Worm (Caenorhabditis elegans): ENCODE measurements around the gene cgr-1.

Gene cgr-1

DNA sequence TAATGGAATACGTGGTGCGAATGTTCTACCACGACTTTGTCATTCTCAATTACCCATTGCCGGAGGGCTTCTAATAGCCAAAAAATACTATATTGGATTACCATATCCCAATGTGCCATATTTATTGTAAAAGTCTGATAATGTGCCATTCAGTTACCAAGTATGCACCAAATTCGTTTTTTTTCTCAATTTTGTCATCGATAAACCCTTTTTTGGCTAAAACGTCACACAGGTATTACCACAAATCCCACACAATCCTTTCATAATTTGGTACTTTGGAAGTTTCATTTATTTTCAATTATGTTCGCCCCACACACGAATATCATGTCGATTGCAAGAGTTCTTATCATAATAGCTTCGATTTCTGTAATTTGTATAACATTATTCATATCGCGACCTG is 27.8 kb upstream of the cgr-1 start, which contains the start of gene vep-2:
vep-2 (plus strand) TSS at position 301 of the 400 bp plus-strand sequence.
- TF ChIP-seq flh-1 (GFP tag; optimal IDR thresholded peaks at IDR 0.05) (no peak), unc-39 (tag; optimal IDR thresholded peaks at IDR 0.05) (no peak), unc-120 (tag; optimal IDR thresholded peaks at IDR 0.05; ENCODE audit: poor library complexity, severe bottlenecking) (no peak), elt-3 (tag; optimal IDR thresholded peaks at IDR 0.05) (no peak), nhr-76 (tag; optimal IDR thresholded peaks at IDR 0.05) (no peak), mep-1 (tag; optimal IDR thresholded peaks at IDR 0.05) (no peak), tbx-8 (GFP tag; optimal IDR thresholded peaks at IDR 0.05) (no peak), pha-4 (tag; optimal IDR thresholded peaks at IDR 0.05) (no peak), ceh-43 (GFP tag; optimal IDR thresholded peaks at IDR 0.05) (no peak), nhr-12 (tag; optimal IDR thresholded peaks at IDR 0.05) (no peak), cnd-1 (tag; optimal IDR thresholded peaks at IDR 0.05) (no peak), hlh-1 (tag; optimal IDR thresholded peaks at IDR 0.05) (no peak), ces-1 (GFP tag; optimal IDR thresholded peaks at IDR 0.05) (no peak), elt-1 (tag; optimal IDR thresholded peaks at IDR 0.05; ENCODE audit: borderline replicate concordance, insufficient read depth) (no peak)

ce11 chrX:3625599-3625998 is 25.3 kb upstream of the cgr-1 start:
- TF ChIP-seq ztf-11 (tag; optimal IDR thresholded peaks at IDR 0.05), result no peak
- TF ChIP-seq ceh-39 (tag; optimal IDR thresholded peaks at IDR 0.05), result no peak
- no peak for TF ChIP-seq tbx-8 (GFP tag; optimal IDR thresholded peaks at IDR 0.05)
- TF ChIP-seq elt-3 (tag; optimal IDR thresholded peaks at IDR 0.05), result no peak

DNA sequence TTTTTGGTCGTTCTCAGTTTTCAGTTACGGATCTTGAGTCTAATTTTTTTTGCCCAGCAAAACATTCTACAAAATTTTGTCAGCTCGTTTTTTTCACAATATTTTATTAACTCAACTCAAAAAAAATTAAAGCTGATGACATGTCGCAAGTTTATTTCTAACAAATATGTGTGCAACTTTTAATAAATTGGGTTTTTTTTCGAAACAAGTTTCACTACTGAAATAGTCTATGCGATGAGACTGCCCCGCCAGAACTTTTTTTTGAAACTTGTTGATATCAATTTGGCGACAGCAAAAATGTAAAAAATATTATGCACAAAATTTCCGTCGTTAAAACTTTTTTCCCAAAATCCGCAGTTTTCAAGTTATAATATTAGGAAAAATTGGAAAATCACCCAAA is 22.9 kb upstream of the cgr-1 start, which contains the start of gene C18B2.2:
C18B2.2 (plus strand) TSS at position 301 of the 400 bp plus-strand sequence.
- TF ChIP-seq drap-1 (GFP tag; optimal IDR thresholded peaks at IDR 0.05), result no peak
- TF ChIP-seq ceh-83 (GFP tag; optimal IDR thresholded peaks at IDR 0.05), result no peak
- no peak for TF ChIP-seq lin-32 (GFP tag; optimal IDR thresholded peaks at IDR 0.05)
- no peak for TF ChIP-seq snpc-4 (tag; optimal IDR thresholded peaks at IDR 0.05)
- no peak for TF ChIP-seq nhr-2 (tag; optimal IDR thresholded peaks at IDR 0.05)

- no peak for TF ChIP-seq nhr-76 (tag; optimal IDR thresholded peaks at IDR 0.05)
- peak; percentile 92 for TF ChIP-seq ces-1 (GFP tag; optimal IDR thresholded peaks at IDR 0.05)
- TF ChIP-seq nhr-2 (tag; optimal IDR thresholded peaks at IDR 0.05), result no peak
- no peak for TF ChIP-seq elt-3 (tag; optimal IDR thresholded peaks at IDR 0.05)
Observed at ce11 chrX:3618842-3619241, 18.6 kb upstream of the cgr-1 start.

DNA sequence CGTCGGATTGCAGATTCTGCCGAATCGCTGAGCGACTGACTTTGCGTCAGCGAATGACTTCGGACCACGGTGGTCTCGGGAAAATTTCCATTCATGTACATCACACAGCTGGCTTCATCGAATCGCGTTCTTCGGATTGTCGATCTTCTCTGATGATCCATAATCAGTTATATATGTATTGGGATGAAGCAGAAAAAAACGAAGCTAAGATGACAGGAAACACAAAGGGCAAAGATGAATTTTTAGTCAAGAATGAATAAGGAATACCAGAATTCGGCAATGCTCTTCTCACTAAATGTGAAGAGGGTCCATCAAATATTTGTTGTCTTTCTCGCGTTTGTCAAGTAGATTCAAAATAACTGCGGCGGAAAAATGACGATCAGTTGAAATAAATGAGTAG is 17.0 kb upstream of the cgr-1 start, which contains the start of gene del-9:
del-9 (minus strand) TSS at position 101 of the 400 bp plus-strand sequence.
- no peak for TF ChIP-seq cnd-1 (tag; optimal IDR thresholded peaks at IDR 0.05)
- TF ChIP-seq tbx-8 (GFP tag; optimal IDR thresholded peaks at IDR 0.05), result no peak
- no peak for TF ChIP-seq lin-13 (tag; optimal IDR thresholded peaks at IDR 0.05)
- no peak for TF ChIP-seq lsy-2 (tag; optimal IDR thresholded peaks at IDR 0.05)
- TF ChIP-seq ztf-11 (tag; optimal IDR thresholded peaks at IDR 0.05), result no peak
- TF ChIP-seq snpc-4 (tag; optimal IDR thresholded peaks at IDR 0.05), result no peak

ce11 chrX:3613665-3614064 is 13.4 kb upstream of the cgr-1 start:
- TF ChIP-seq drap-1 (GFP tag; optimal IDR thresholded peaks at IDR 0.05) (no peak), bed-3 (GFP tag; optimal IDR thresholded peaks at IDR 0.05) (no peak), nhr-12 (tag; optimal IDR thresholded peaks at IDR 0.05) (no peak), ceh-39 (tag; optimal IDR thresholded peaks at IDR 0.05) (no peak), snpc-4 (tag; optimal IDR thresholded peaks at IDR 0.05) (no peak), lin-13 (tag; optimal IDR thresholded peaks at IDR 0.05) (no peak), lin-32 (GFP tag; optimal IDR thresholded peaks at IDR 0.05) (no peak), sptf-1 (tag; optimal IDR thresholded peaks at IDR 0.05) (no peak), elt-3 (tag; optimal IDR thresholded peaks at IDR 0.05) (no peak), elt-1 (tag; optimal IDR thresholded peaks at IDR 0.05; ENCODE audit: borderline replicate concordance, insufficient read depth) (no peak), nhr-2 (tag; optimal IDR thresholded peaks at IDR 0.05) (no peak), nhr-28 (tag; optimal IDR thresholded peaks at IDR 0.05) (no peak), ztf-11 (tag; optimal IDR thresholded peaks at IDR 0.05) (no peak)

- TF ChIP-seq elt-3 (tag; optimal IDR thresholded peaks at IDR 0.05) (no peak), mls-2 (tag; optimal IDR thresholded peaks at IDR 0.05) (no peak), mab-5 (tag; optimal IDR thresholded peaks at IDR 0.05) (no peak), zip-8 (tag; optimal IDR thresholded peaks at IDR 0.05) (no peak), ham-2 (GFP tag; optimal IDR thresholded peaks at IDR 0.05) (no peak), nhr-2 (tag; optimal IDR thresholded peaks at IDR 0.05) (no peak), ceh-83 (GFP tag; optimal IDR thresholded peaks at IDR 0.05) (no peak), ces-1 (GFP tag; optimal IDR thresholded peaks at IDR 0.05) (no peak), nhr-12 (tag; optimal IDR thresholded peaks at IDR 0.05) (no peak), nhr-28 (tag; optimal IDR thresholded peaks at IDR 0.05) (no peak), snpc-4 (tag; optimal IDR thresholded peaks at IDR 0.05) (no peak), ceh-43 (GFP tag; optimal IDR thresholded peaks at IDR 0.05) (no peak)
Observed at ce11 chrX:3611740-3612139, 11.5 kb upstream of the cgr-1 start.

Measured in whole organism, mixed stage, embryonic.